Worm (Caenorhabditis elegans) whole organism, L1 larva: ENCODE measurements around the gene C43G2.3.

Source experiments
- ceh-90 ChIP-seq: sonication (generic microtip); optimal IDR thresholded peaks from 2 replicates; lab custom pipeline; 2016; ENCODE audit warnings: missing genetic modification characterization, missing compliant biosample characterization
- dpl-1 ChIP-seq, 3 experiments: fragments of 150-350 bp in 2 of 3; sonication (generic microtip) in 1 of 3; optimal IDR thresholded peaks; 2 replicates each; lab custom pipeline; 2014 to 2017; ENCODE audit warnings: missing biosample characterization in 3 of 3, missing genetic modification characterization in 3 of 3, missing genetic modification reagents in 3 of 3
- dsc-1 ChIP-seq: sonication (generic microtip); optimal IDR thresholded peaks from 2 replicates; lab custom pipeline; 2016; ENCODE audit warnings: mild to moderate bottlenecking, missing genetic modification characterization, missing compliant biosample characterization
- hlh-4 ChIP-seq: sonication (generic microtip); optimal IDR thresholded peaks from 2 replicates; lab custom pipeline; 2016; ENCODE audit warnings: mild to moderate bottlenecking, missing genetic modification characterization, missing compliant biosample characterization
- lsy-2 ChIP-seq, 2 experiments: fragments of 150-350 bp; optimal IDR thresholded peaks; 2 replicates each; lab custom pipeline; 2014; ENCODE audit warnings: missing biosample characterization in 2 of 2, missing genetic modification characterization in 2 of 2
- nhr-237 ChIP-seq: fragments of 150-350 bp; optimal IDR thresholded peaks from 2 replicates; lab custom pipeline; 2014; ENCODE audit warnings: missing biosample characterization, missing genetic modification characterization
- nhr-76 ChIP-seq: sonication (generic microtip); optimal IDR thresholded peaks from 2 replicates; lab custom pipeline; 2017; ENCODE audit warnings: missing biosample characterization, missing genetic modification characterization
- nhr-77 ChIP-seq: fragments of 150-350 bp; optimal IDR thresholded peaks from 2 replicates; lab custom pipeline; 2014; ENCODE audit warnings: missing biosample characterization, missing genetic modification characterization
- snpc-4 ChIP-seq: fragments of 150-350 bp; optimal IDR thresholded peaks from 2 replicates; lab custom pipeline; 2014; ENCODE audit warnings: missing biosample characterization, missing genetic modification characterization
- sptf-1 ChIP-seq: fragments of 150-350 bp; optimal IDR thresholded peaks from 2 replicates; lab custom pipeline; 2014; ENCODE audit warnings: missing biosample characterization, missing genetic modification characterization
- swsn-7 ChIP-seq: sonication (generic microtip); optimal IDR thresholded peaks from 2 replicates; lab custom pipeline; 2016; ENCODE audit warnings: missing genetic modification characterization, missing compliant biosample characterization
- unc-62 ChIP-seq: fragments of 150-350 bp; optimal IDR thresholded peaks from 2 replicates; lab custom pipeline; 2014; ENCODE audit warnings: missing biosample characterization, missing genetic modification reagents, missing genetic modification characterization

- TF ChIP-seq ceh-90 (tag; lab: Kevin White, UChicago) = no peak
- no peak for TF ChIP-seq nhr-77
- TF ChIP-seq hlh-4 (tag; lab: Kevin White, UChicago) = no peak
- no peak for TF ChIP-seq unc-62 (GFP tag; lab: Kevin White, UChicago)
- TF ChIP-seq swsn-7 (tag; lab: Kevin White, UChicago) = no peak
- TF ChIP-seq nhr-237 = no peak
- no peak for TF ChIP-seq nhr-76 (tag; lab: Kevin White, UChicago)
- no peak for TF ChIP-seq dsc-1 (tag; lab: Kevin White, UChicago)
- TF ChIP-seq snpc-4 (tag; lab: Kevin White, UChicago) = no peak
- TF ChIP-seq dpl-1 (GFP tag; optimal IDR thresholded peaks at IDR 0.05; lab: Kevin White, UChicago) = peak in 1 of 3 experiments; percentile 6
- TF ChIP-seq lsy-2 (tag; optimal IDR thresholded peaks at IDR 0.05; lab: Kevin White, UChicago) = no peak
- no peak for TF ChIP-seq sptf-1
These were observed 23.1 kb upstream of the C43G2.3 start for ce11 chrIV:6554865-6555264.
